Worm (Caenorhabditis elegans): ENCODE measurements around the gene vap-1.

DNA sequence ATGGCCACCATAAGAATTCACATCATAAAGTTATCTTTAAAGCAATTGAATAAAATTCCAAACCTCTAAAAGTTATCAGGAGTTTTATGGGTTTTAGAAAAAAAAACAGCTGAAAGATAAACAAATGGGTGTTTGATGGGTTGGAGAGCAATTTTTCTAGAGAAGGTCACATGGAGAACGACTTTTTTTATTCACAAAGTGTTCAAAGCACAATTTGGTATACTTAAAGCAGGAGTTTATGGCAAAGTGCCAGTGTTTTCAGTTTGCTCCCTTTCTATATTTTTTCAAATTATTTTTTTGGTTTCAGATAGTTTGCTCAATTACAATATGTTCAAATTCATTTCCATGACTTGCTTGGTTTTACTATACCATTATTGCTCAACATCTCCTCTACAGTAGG, 4.9 kb upstream of the vap-1 start, which contains the start of gene F11C7.6:
- TF ChIP-seq nhr-77 (tag; optimal IDR thresholded peaks at IDR 0.05) (no peak), madf-9 (GFP tag; conservative IDR thresholded peaks at IDR 0.05) (no peak), lin-39 (tag; optimal IDR thresholded peaks at IDR 0.05) (no peak), dpl-1 (GFP tag; optimal IDR thresholded peaks at IDR 0.05) (no peak), R02D3.7 (tag; optimal IDR thresholded peaks at IDR 0.05) (no peak), ztf-11 (tag; optimal IDR thresholded peaks at IDR 0.05) (no peak), ctbp-1 (GFP tag; IDR thresholded peaks at IDR 0.05) (no peak), lsy-2 (tag; optimal IDR thresholded peaks at IDR 0.05) (no peak), mdl-1 (tag; optimal IDR thresholded peaks at IDR 0.05) (no peak), pha-4 (GFP tag; IDR thresholded peaks at IDR 0.05) (no peak), pha-4 (tag; optimal IDR thresholded peaks at IDR 0.05) (no peak), ces-1 (GFP tag; optimal IDR thresholded peaks at IDR 0.05) (no peak), daf-12 (tag; optimal IDR thresholded peaks at IDR 0.05) (no peak), F49E8.2 (tag; optimal IDR thresholded peaks at IDR 0.05; ENCODE audit: borderline replicate concordance) (no peak), pqm-1 (tag; optimal IDR thresholded peaks at IDR 0.05) (no peak)
